Worm (Caenorhabditis elegans) whole organism, midembryonic: Measurements from ENCODE around the gene C40A11.2.

Experiments
- T22C8.4 ChIP-seq: fragments of 200-800 bp; sonication (Bioruptor generic); IDR thresholded peaks from 2 replicates; pipeline ENCODE4 v1.3.6; 2022; ENCODE audit warnings: missing genetic modification characterization, missing compliant biosample characterization
- cog-1 ChIP-seq: sonication (generic microtip); optimal IDR thresholded peaks from 2 replicates; lab custom pipeline; 2016; ENCODE audit warnings: missing genetic modification characterization, missing compliant biosample characterization
- flt-1 ChIP-seq: fragments of 200-800 bp; sonication (Bioruptor generic); IDR thresholded peaks from 2 replicates; pipeline ENCODE4 v1.3.6; 2022; ENCODE audit warnings: missing genetic modification characterization, missing compliant biosample characterization
- klf-2 ChIP-seq: fragments of 200-800 bp; sonication (Bioruptor generic); conservative IDR thresholded peaks from 2 replicates; pipeline ENCODE4 v1.3.6; 2022; ENCODE audit warnings: missing genetic modification reagents, missing genetic modification characterization, missing compliant biosample characterization
- med-1 ChIP-seq: sonication (generic microtip); optimal IDR thresholded peaks from 2 replicates; lab custom pipeline; 2017; ENCODE audit warnings: missing genetic modification characterization, mild to moderate bottlenecking, missing compliant biosample characterization, antibody characterized with exemption, missing genetic modification reagents; ENCODE audit not compliant: insufficient read depth
- ref-1 ChIP-seq: fragments of 200-800 bp; sonication (Bioruptor generic); conservative IDR thresholded peaks from 2 replicates; pipeline ENCODE4 v1.3.6; 2022; ENCODE audit warnings: missing genetic modification reagents, missing genetic modification characterization, missing compliant biosample characterization
- tab-1 ChIP-seq: fragments of 200-800 bp; sonication (Bioruptor generic); IDR thresholded peaks from 2 replicates; pipeline ENCODE4 v1.3.6; 2022; ENCODE audit warnings: missing genetic modification characterization, missing compliant biosample characterization
- ztf-23 ChIP-seq: fragments of 200-800 bp; sonication (Bioruptor generic); IDR thresholded peaks from 2 replicates; pipeline ENCODE4 v1.3.6; 2022; ENCODE audit warnings: missing genetic modification reagents, missing genetic modification characterization, missing compliant biosample characterization
- ztf-29 ChIP-seq: fragments of 200-800 bp; sonication (Bioruptor generic); IDR thresholded peaks from 2 replicates; pipeline ENCODE4 v1.3.6; 2022; ENCODE audit warnings: missing genetic modification reagents, missing genetic modification characterization, missing compliant biosample characterization

DNA sequence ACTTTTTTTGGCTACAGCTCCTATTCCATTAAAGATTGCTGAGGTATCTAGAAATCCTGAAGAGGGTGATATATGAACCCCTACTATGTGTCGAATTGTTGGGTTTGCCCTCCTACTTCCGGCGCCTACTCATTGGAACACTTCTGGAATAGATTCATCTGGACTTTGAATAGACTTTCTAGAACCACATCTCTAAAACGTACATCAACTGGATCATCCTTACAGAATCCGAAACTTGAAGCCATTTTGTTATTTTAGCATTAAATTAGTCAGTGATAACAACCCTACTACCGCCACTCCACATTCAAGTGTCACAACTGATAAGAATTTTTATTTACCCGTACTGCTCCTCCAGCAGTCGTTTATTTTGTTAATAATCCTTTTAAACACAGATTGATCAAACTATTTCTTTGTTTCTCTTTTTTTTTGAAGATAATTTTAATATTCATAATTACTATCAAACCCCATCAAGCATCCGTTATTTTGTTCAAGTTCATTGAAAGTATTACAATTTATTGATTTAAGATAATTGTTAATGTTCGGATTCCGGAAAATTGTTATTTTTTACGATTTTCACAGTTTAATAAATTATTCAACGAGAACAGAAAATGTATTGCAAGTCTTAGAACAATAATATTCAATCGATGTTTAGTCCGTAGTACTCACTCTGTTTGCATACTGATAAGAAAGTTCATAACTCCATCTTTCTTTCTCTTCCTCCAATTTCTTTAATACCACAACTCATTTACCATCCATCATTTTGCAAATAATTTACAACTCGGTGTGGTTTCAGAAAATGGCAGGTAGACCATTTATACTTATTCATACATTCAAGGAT lies 47.4 kb upstream of the C40A11.2 start, which contains the start of gene math-42:
- TF ChIP-seq tab-1 (GFP tag; lab: Robert Waterston, UW) (no peak), med-1 (GFP tag; lab: Kevin White, UChicago) (no peak), klf-2 (no peak), T22C8.4 (GFP tag; lab: Robert Waterston, UW) (no peak), flt-1 (GFP tag; lab: Robert Waterston, UW) (no peak), ref-1 (GFP tag; lab: Robert Waterston, UW) (no peak), cog-1 (tag; lab: Kevin White, UChicago) (no peak), ztf-23 (GFP tag; lab: Robert Waterston, UW) (no peak), ztf-29 (no peak)
